Worm (Caenorhabditis elegans) whole organism, midembryonic: Measurements from ENCODE around the gene K07E8.6.

Experiments used
- cog-1 ChIP-seq: sonication (generic microtip); optimal IDR thresholded peaks from 2 replicates; lab custom pipeline; 2016; ENCODE audit warnings: missing genetic modification characterization, missing compliant biosample characterization
- flt-1 ChIP-seq: fragments of 200-800 bp; sonication (Bioruptor generic); IDR thresholded peaks from 2 replicates; pipeline ENCODE4 v1.3.6; 2022; ENCODE audit warnings: missing genetic modification characterization, missing compliant biosample characterization

DNA sequence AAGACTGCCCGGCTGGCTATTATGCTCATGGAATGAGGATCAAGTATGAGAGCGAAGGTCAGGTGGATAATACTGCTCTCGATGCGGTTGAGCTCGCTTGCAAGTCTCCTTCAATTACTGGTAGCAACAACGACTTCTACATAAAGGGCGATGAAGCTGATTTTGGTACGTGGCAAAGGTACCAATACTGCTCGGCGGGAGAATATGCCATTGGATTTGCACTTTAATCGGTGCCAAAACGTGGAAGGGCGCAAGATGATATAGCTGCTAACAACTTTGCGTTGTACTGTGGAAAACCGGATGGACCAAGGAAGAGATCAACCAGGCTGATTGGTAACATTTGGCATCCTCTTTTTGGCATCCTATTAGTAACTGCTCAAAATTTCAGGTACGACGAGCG lies 28.5 kb upstream of the K07E8.6 start:
- TF ChIP-seq flt-1: no peak
- TF ChIP-seq cog-1 (tag; lab: Kevin White, UChicago): no peak
